Fruit fly (Drosophila melanogaster) S2 (cell line): Measurements from ENCODE around the gene CG42446.

Experiments
- CG8478 ChIP-seq: fragments of >200 bp; optimal IDR thresholded peaks from 2 replicates; lab custom pipeline; 2018
- CTCF ChIP-seq, 2 experiments: fragments of >200 bp; optimal IDR thresholded peaks; 2 replicates each; lab custom pipeline; 2018

- TF ChIP-seq CG8478 (lab: Kevin White, UChicago) (no peak), CTCF (optimal IDR thresholded peaks at IDR 0.05; lab: Kevin White, UChicago) (no peak)
Measured at dm6 chr3R:16389117-16389516, 29.2 kb upstream of the CG42446 start.
